Fruit fly (Drosophila melanogaster) whole organism, embryonic: ENCODE data around the gene CG6168.
A peak's percentile ranks its signal among the peaks of the same experiment; 100 is the strongest.

Source experiments
- Bdp1 ChIP-seq: fragments of 200-800 bp; sonication (Bioruptor generic); optimal IDR thresholded peaks from 3 replicates; lab custom pipeline; 2016; ENCODE audit warnings: missing biosample characterization, missing genetic modification characterization
- CG10543 ChIP-seq: fragments of 200-800 bp; sonication (Bioruptor generic); optimal IDR thresholded peaks from 3 replicates; lab custom pipeline; 2017; ENCODE audit warnings: missing biosample characterization, mild to moderate bottlenecking, missing genetic modification characterization, moderate library complexity
- CG10979 ChIP-seq: fragments of 200-800 bp; sonication (Bioruptor generic); optimal IDR thresholded peaks from 2 replicates; lab custom pipeline; 2018; ENCODE audit warnings: missing biosample characterization, mild to moderate bottlenecking, missing genetic modification characterization, moderate library complexity
- CG13287 ChIP-seq: fragments of 200-800 bp; sonication (Bioruptor generic); IDR thresholded peaks from 2 replicates; pipeline ENCODE4 v1.3.6; 2022; ENCODE audit warnings: missing biosample characterization, missing genetic modification characterization; ENCODE audit not compliant: partially characterized antibody
- CG13296 ChIP-seq: fragments of 200-800 bp; sonication (Bioruptor generic); optimal IDR thresholded peaks from 3 replicates; lab custom pipeline; 2018; ENCODE audit warnings: missing biosample characterization, mild to moderate bottlenecking, missing genetic modification characterization
- CG16779 ChIP-seq: fragments of 200-800 bp; sonication (Bioruptor generic); IDR thresholded peaks from 2 replicates; pipeline ENCODE4 v1.3.6; 2022; ENCODE audit warnings: missing biosample characterization, missing genetic modification characterization
- CG33213 ChIP-seq: fragments of 200-800 bp; sonication (Bioruptor generic); optimal IDR thresholded peaks from 3 replicates; lab custom pipeline; 2016; ENCODE audit warnings: missing biosample characterization, missing genetic modification characterization
- CG3838 ChIP-seq: fragments of 200-800 bp; sonication (Bioruptor generic); optimal IDR thresholded peaks from 3 replicates; lab custom pipeline; 2016; ENCODE audit warnings: missing biosample characterization, missing genetic modification characterization
- CG4282 ChIP-seq: fragments of 200-800 bp; sonication (Bioruptor generic); optimal IDR thresholded peaks from 2 replicates; lab custom pipeline; 2016; ENCODE audit warnings: missing biosample characterization, missing genetic modification characterization
- CG43689 ChIP-seq: fragments of 200-800 bp; sonication (Bioruptor generic); IDR thresholded peaks from 2 replicates; pipeline ENCODE4 v1.3.6; 2022; ENCODE audit warnings: missing biosample characterization, missing genetic modification characterization
- CG6175 ChIP-seq: fragments of 200-800 bp; sonication (Bioruptor generic); IDR thresholded peaks from 3 replicates; pipeline ENCODE4 v1.3.6; 2022; ENCODE audit warnings: missing biosample characterization, missing genetic modification characterization
- CG6654 ChIP-seq: fragments of 200-800 bp; sonication (Bioruptor generic); optimal IDR thresholded peaks from 2 replicates; lab custom pipeline; 2017; ENCODE audit warnings: missing biosample characterization, mild to moderate bottlenecking, missing genetic modification characterization
- CG6791 ChIP-seq: fragments of 200-800 bp; sonication (Bioruptor generic); IDR thresholded peaks from 3 replicates; pipeline ENCODE4 v1.3.6; 2022; ENCODE audit warnings: missing biosample characterization, missing genetic modification characterization; ENCODE audit not compliant: partially characterized antibody
- CG8290 ChIP-seq, 3 experiments: fragments of 200-800 bp; sonication (Bioruptor generic); optimal IDR thresholded peaks; 2 replicates each; lab custom pipeline; 2016 to 2019; ENCODE audit warnings: missing biosample characterization in 3 of 3, missing genetic modification characterization in 3 of 3, mild to moderate bottlenecking in 2 of 3, moderate library complexity in 1 of 3
- CG9797 ChIP-seq: fragments of 200-800 bp; sonication (Bioruptor generic); optimal IDR thresholded peaks from 3 replicates; lab custom pipeline; 2018; ENCODE audit warnings: missing biosample characterization, mild to moderate bottlenecking, missing genetic modification characterization
- CHES-1-like ChIP-seq: fragments of 200-800 bp; sonication (Bioruptor generic); optimal IDR thresholded peaks from 2 replicates; lab custom pipeline; 2016; ENCODE audit warnings: missing biosample characterization, missing genetic modification characterization
- CkIIα-i1 ChIP-seq: fragments of 200-800 bp; sonication (Bioruptor generic); IDR thresholded peaks from 2 replicates; pipeline ENCODE4 v1.3.6; 2022; ENCODE audit warnings: missing biosample characterization, missing genetic modification characterization
- Dfd ChIP-seq, 2 experiments: fragments of >200 bp; optimal IDR thresholded peaks; 2 replicates each; lab custom pipeline; 2017; ENCODE audit warnings: missing biosample characterization in 2 of 2, missing genetic modification characterization in 2 of 2
- Dref ChIP-seq: fragments of 200-800 bp; sonication (Bioruptor generic); IDR thresholded peaks from 2 replicates; pipeline ENCODE4 v1.3.6; 2022; ENCODE audit warnings: missing biosample characterization, missing genetic modification characterization
- E2f1 ChIP-seq: fragments of 200-800 bp; sonication (Bioruptor generic); IDR thresholded peaks from 2 replicates; pipeline ENCODE4 v1.3.6; 2022; ENCODE audit warnings: missing biosample characterization, missing genetic modification characterization
- E2f2 ChIP-seq: fragments of 200-800 bp; sonication (Bioruptor generic); IDR thresholded peaks from 2 replicates; pipeline ENCODE4 v1.3.6; 2022; ENCODE audit warnings: missing biosample characterization, missing genetic modification characterization
- Hey ChIP-seq: fragments of 200-800 bp; sonication (Bioruptor generic); optimal IDR thresholded peaks from 3 replicates; lab custom pipeline; 2018; ENCODE audit warnings: missing biosample characterization, mild to moderate bottlenecking, missing genetic modification characterization
- Trl ChIP-seq, 3 experiments: fragments of >200 bp in 2 of 3; fragments of 200-800 bp in 1 of 3; sonication (Bioruptor generic) in 1 of 3; optimal IDR thresholded peaks; 2 replicates in 1 of 3; 3 replicates in 2 of 3; lab custom pipeline; 2016 to 2017; ENCODE audit warnings: missing biosample characterization in 1 of 3, missing genetic modification characterization in 1 of 3
- YL-1 ChIP-seq: fragments of 200-800 bp; sonication (Bioruptor generic); optimal IDR thresholded peaks from 3 replicates; lab custom pipeline; 2017; ENCODE audit warnings: missing biosample characterization, mild to moderate bottlenecking, missing genetic modification characterization
- ac ChIP-seq: fragments of 200-800 bp; sonication (Bioruptor generic); optimal IDR thresholded peaks from 3 replicates; lab custom pipeline; 2017; ENCODE audit warnings: missing biosample characterization, mild to moderate bottlenecking, missing genetic modification characterization
- aop ChIP-seq: fragments of 200-800 bp; sonication (Bioruptor generic); IDR thresholded peaks from 2 replicates; pipeline ENCODE4 v1.3.6; 2022; ENCODE audit warnings: missing biosample characterization, missing genetic modification characterization
- ap ChIP-seq: fragments of 200-800 bp; sonication (Bioruptor generic); IDR thresholded peaks from 2 replicates; pipeline ENCODE4 v1.3.6; 2022; ENCODE audit warnings: missing biosample characterization, missing genetic modification characterization
- br ChIP-seq: fragments of >200 bp; optimal IDR thresholded peaks from 2 replicates; lab custom pipeline; 2017
- cas ChIP-seq: fragments of 200-800 bp; sonication (Bioruptor generic); IDR thresholded peaks from 2 replicates; pipeline ENCODE4 v1.3.6; 2022; ENCODE audit warnings: missing biosample characterization, missing genetic modification characterization
- disco-r ChIP-seq: fragments of 200-800 bp; sonication (Bioruptor generic); optimal IDR thresholded peaks from 2 replicates; lab custom pipeline; 2016; ENCODE audit warnings: missing biosample characterization, missing genetic modification characterization
- ems ChIP-seq: fragments of 200-800 bp; sonication (Bioruptor generic); optimal IDR thresholded peaks from 3 replicates; lab custom pipeline; 2016; ENCODE audit warnings: missing biosample characterization, missing genetic modification characterization
- gcm2 ChIP-seq: fragments of 200-800 bp; sonication (Bioruptor generic); optimal IDR thresholded peaks from 2 replicates; lab custom pipeline; 2016; ENCODE audit warnings: missing biosample characterization, missing genetic modification characterization
- gem ChIP-seq: fragments of 200-800 bp; sonication (Bioruptor generic); optimal IDR thresholded peaks from 2 replicates; lab custom pipeline; 2019; ENCODE audit warnings: missing biosample characterization, mild to moderate bottlenecking, missing genetic modification characterization, moderate library complexity
- gro ChIP-seq: fragments of 200-800 bp; sonication (Bioruptor generic); optimal IDR thresholded peaks from 2 replicates; lab custom pipeline; 2016; ENCODE audit warnings: missing biosample characterization, missing genetic modification characterization
- gsb-n ChIP-seq: fragments of 200-800 bp; sonication (Bioruptor generic); optimal IDR thresholded peaks from 3 replicates; lab custom pipeline; 2018; ENCODE audit warnings: missing biosample characterization, mild to moderate bottlenecking, missing genetic modification characterization
- nmo ChIP-seq: fragments of 200-800 bp; sonication (Bioruptor generic); optimal IDR thresholded peaks from 2 replicates; lab custom pipeline; 2018; ENCODE audit warnings: missing biosample characterization, mild to moderate bottlenecking, missing genetic modification characterization, moderate library complexity
- nom ChIP-seq: fragments of 200-800 bp; sonication (Bioruptor generic); optimal IDR thresholded peaks from 2 replicates; lab custom pipeline; 2017; ENCODE audit warnings: missing biosample characterization, missing genetic modification characterization, mild to moderate bottlenecking, moderate library complexity, missing genetic modification reagents
- pho ChIP-seq: fragments of 200-800 bp; sonication (Bioruptor generic); optimal IDR thresholded peaks from 2 replicates; lab custom pipeline; 2016; ENCODE audit warnings: missing biosample characterization, missing genetic modification characterization
- pnt ChIP-seq: fragments of 200-800 bp; sonication (Bioruptor generic); optimal IDR thresholded peaks from 3 replicates; lab custom pipeline; 2016; ENCODE audit warnings: missing biosample characterization, missing genetic modification characterization
- prd ChIP-seq, 3 experiments: fragments of >200 bp in 2 of 3; fragments of 200-800 bp in 1 of 3; sonication (Bioruptor generic) in 1 of 3; optimal IDR thresholded peaks in 2 of 3; IDR thresholded peaks in 1 of 3; 2 replicates in 2 of 3; 3 replicates in 1 of 3; pipeline versions ENCODE4 v1.3.6 to Lab custom; 2017 to 2022; ENCODE audit warnings: missing biosample characterization in 1 of 3, missing genetic modification characterization in 1 of 3
- ranshi ChIP-seq: fragments of 200-800 bp; sonication (Bioruptor generic); IDR thresholded peaks from 2 replicates; pipeline ENCODE4 v1.3.6; 2022; ENCODE audit warnings: missing biosample characterization, missing genetic modification characterization
- sd ChIP-seq: fragments of 200-800 bp; sonication (Bioruptor generic); optimal IDR thresholded peaks from 3 replicates; lab custom pipeline; 2018; ENCODE audit warnings: missing biosample characterization, mild to moderate bottlenecking, missing genetic modification characterization, moderate library complexity
- so ChIP-seq: fragments of 200-800 bp; sonication (Bioruptor generic); IDR thresholded peaks from 3 replicates; pipeline ENCODE4 v1.3.6; 2022; ENCODE audit warnings: missing biosample characterization, missing genetic modification characterization
- sqz ChIP-seq: fragments of 200-800 bp; sonication (Bioruptor generic); optimal IDR thresholded peaks from 3 replicates; lab custom pipeline; 2018; ENCODE audit warnings: missing biosample characterization, mild to moderate bottlenecking, missing genetic modification characterization
- sug ChIP-seq: fragments of 200-800 bp; optimal IDR thresholded peaks from 2 replicates; lab custom pipeline; 2019; ENCODE audit warnings: missing biosample characterization, mild to moderate bottlenecking, missing genetic modification characterization, moderate library complexity
- tgo ChIP-seq: fragments of 200-800 bp; sonication (Bioruptor generic); IDR thresholded peaks from 3 replicates; pipeline ENCODE4 v1.3.6; 2022; ENCODE audit warnings: missing biosample characterization, missing genetic modification characterization
- trh ChIP-seq: fragments of 200-800 bp; sonication (Bioruptor generic); optimal IDR thresholded peaks from 2 replicates; lab custom pipeline; 2016; ENCODE audit warnings: missing biosample characterization, missing genetic modification characterization
- unpg ChIP-seq: fragments of 200-800 bp; sonication (Bioruptor generic); optimal IDR thresholded peaks from 3 replicates; lab custom pipeline; 2018; ENCODE audit warnings: missing biosample characterization, mild to moderate bottlenecking, missing genetic modification characterization, moderate library complexity
- usp ChIP-seq: fragments of >200 bp; optimal IDR thresholded peaks from 2 replicates; lab custom pipeline; 2017; ENCODE audit warnings: missing biosample characterization, missing genetic modification characterization

CG6168 gene

DNA sequence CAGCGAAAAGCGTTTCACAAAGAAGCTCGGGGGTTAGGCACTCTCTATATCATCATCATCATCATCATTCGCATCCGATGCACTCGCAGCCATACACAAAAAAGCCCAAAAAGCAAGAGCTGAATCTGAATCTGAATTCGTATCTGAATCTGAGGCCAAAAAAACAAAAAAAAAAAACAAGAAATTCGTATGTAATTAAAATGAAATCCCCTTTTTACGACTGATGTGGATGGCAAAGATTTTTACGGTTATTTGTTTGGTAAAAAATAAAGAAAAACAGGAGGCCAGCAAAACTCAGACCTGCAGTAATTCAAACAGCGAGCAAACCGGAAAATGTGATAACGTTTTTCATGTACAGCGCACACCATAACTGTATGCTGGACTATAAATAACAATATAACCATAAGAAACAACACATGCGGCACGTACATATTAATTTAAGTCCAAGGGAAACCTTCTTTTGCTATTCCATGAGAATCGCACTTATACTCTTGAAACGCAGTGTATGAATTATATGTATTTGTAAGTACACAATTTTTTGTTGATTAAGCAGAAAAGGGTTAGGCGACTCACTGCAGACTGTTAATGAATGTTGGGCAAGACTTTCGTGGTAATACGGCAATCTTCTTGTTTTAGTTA, 2.9 kb downstream of the CG6168 start (continued):
- TF ChIP-seq CG4282 (GFP tag; lab: Kevin White, UChicago) (peak; percentile 64), nom (GFP tag; lab: Kevin White, UChicago) (no peak), ranshi (peak; percentile 91), CG6791 (GFP tag; lab: Robert Waterston, UW) (no peak), CG43689 (peak; percentile 67), gro (peak; percentile 60), Dfd (GFP tag; optimal IDR thresholded peaks at IDR 0.05; lab: Kevin White, UChicago) (no peak), cas (GFP tag; lab: Robert Waterston, UW) (peak; percentile 70), Trl (optimal IDR thresholded peaks at IDR 0.05; lab: Kevin White, UChicago) (no peak), Trl (GFP tag; optimal IDR thresholded peaks at IDR 0.05; lab: Kevin White, UChicago) (peak; percentile 63), unpg (GFP tag; lab: Kevin White, UChicago) (peak; percentile 89), pho (GFP tag; lab: Kevin White, UChicago) (peak; percentile 60), CkIIα-i1 (GFP tag; lab: Robert Waterston, UW) (peak; percentile 69; the same call in 1 of the 2 replicates), CG10979 (tag; lab: Kevin White, UChicago) (peak; percentile 88), Bdp1 (peak; percentile 51), aop (GFP tag; lab: Robert Waterston, UW) (peak; percentile 88), pnt (GFP tag; lab: Kevin White, UChicago) (peak; percentile 79), sqz (GFP tag; lab: Kevin White, UChicago) (peak; percentile 74), trh (GFP tag; lab: Kevin White, UChicago) (peak; percentile 57), ap (GFP tag; lab: Robert Waterston, UW) (peak; percentile 82), YL-1 (GFP tag; lab: Kevin White, UChicago) (peak; percentile 6), E2f1 (peak; percentile 92), gsb-n (tag; lab: Kevin White, UChicago) (peak; percentile 77), CG6175 (peak; percentile 93; the same call in 2 of the 3 replicates), CG13287 (GFP tag; lab: Robert Waterston, UW) (no peak), usp (GFP tag; lab: Kevin White, UChicago) (no peak), so (GFP tag; lab: Robert Waterston, UW) (peak; percentile 86), CHES-1-like (GFP tag; lab: Kevin White, UChicago) (peak; percentile 74), CG33213 (GFP tag; lab: Kevin White, UChicago) (peak; percentile 84), ac (GFP tag; lab: Kevin White, UChicago) (peak; percentile 70), Dref (GFP tag; lab: Robert Waterston, UW) (no peak), gem (tag; lab: Kevin White, UChicago) (peak; percentile 90), prd (optimal IDR thresholded peaks at IDR 0.05; lab: Kevin White, UChicago) (no peak), prd (GFP tag; IDR thresholded peaks at IDR 0.05; lab: Robert Waterston, UW) (peak; percentile 95), sd (peak; percentile 56), E2f2 (peak; percentile 63), CG6654 (peak; percentile 58), br (lab: Kevin White, UChicago) (no peak), CG8290 (GFP tag; optimal IDR thresholded peaks at IDR 0.05; lab: Kevin White, UChicago) (no peak), CG8290 (tag; optimal IDR thresholded peaks at IDR 0.05; lab: Kevin White, UChicago) (peak in 1 of 2 experiments; percentile 96), tgo (GFP tag; lab: Robert Waterston, UW) (peak; percentile 91), CG3838 (GFP tag; lab: Kevin White, UChicago) (peak; percentile 48), CG13296 (peak; percentile 81), gcm2 (GFP tag; lab: Kevin White, UChicago) (peak; percentile 73), ems (GFP tag; lab: Kevin White, UChicago) (peak; percentile 87), CG10543 (peak; percentile 16), sug (tag; lab: Kevin White, UChicago) (peak; percentile 52), Hey (tag; lab: Kevin White, UChicago) (no peak), disco-r (GFP tag; lab: Kevin White, UChicago) (peak; percentile 55), CG9797 (GFP tag; lab: Kevin White, UChicago) (peak; percentile 11), nmo (GFP tag; lab: Kevin White, UChicago) (peak; percentile 91), CG16779 (GFP tag; lab: Robert Waterston, UW) (peak; percentile 75)
